Worm (Caenorhabditis elegans): ENCODE results near the gene lgc-6.

Gene lgc-6

DNA sequence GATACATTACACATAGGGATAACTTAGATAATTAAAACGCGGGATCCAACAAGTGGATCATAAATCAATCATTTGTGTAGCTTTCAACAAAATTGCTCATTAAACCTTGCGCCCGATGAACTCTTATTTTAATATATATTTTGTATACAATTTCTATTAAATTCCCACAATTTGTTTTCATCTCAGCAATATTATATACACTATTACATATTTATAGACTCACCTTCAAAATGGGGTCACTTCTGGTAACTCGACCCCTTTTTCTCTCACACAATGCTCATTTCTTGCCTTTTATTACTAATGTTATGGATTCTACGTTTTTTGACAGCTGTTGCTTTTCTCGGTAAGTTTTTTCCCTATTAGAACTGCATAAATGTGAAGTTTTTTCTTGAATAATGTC is at the start of gene lgc-6:
Gene lgc-6, plus strand, starts transcription at position 301 of the 400 bp plus-strand sequence.
- no peak for TF ChIP-seq jun-1 (tag; optimal IDR thresholded peaks at IDR 0.05)
- no peak for TF ChIP-seq mdl-1 (tag; optimal IDR thresholded peaks at IDR 0.05)

ce11 chrIV:8291232-8291631 is 48.5 kb upstream of the lgc-6 start, which contains the start of gene K07H8.2:
Gene K07H8.2 (plus strand): TSS chrIV:8291532.
- TF ChIP-seq zag-1 (tag; optimal IDR thresholded peaks at IDR 0.05) (no peak), nhr-67 (tag; optimal IDR thresholded peaks at IDR 0.05) (no peak), fkh-2 (tag; optimal IDR thresholded peaks at IDR 0.05) (no peak), ztf-11 (tag; optimal IDR thresholded peaks at IDR 0.05) (no peak), pqm-1 (tag; optimal IDR thresholded peaks at IDR 0.05) (no peak), skn-1 (tag; optimal IDR thresholded peaks at IDR 0.05) (no peak), nhr-28 (tag; optimal IDR thresholded peaks at IDR 0.05) (no peak)

DNA sequence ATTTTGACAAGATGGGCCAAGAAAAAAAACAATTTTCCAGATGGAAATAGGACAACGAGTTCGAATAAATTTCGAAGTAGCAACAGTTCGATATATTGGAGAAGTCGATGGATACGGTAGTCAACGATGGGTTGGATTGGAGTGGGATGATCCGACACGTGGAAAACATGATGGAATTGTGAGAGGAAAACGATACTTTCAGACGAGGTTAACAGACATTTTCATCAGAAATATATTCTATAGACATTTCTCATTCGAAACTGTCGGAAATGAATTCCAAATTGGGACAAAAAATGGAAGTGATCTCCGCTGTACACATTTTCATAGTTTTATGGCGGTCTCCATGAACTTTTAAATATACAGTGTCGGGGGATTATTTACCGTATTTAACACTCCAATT is 45.1 kb upstream of the lgc-6 start, which contains the start of gene tbce-1:
Gene tbce-1, plus strand, starts transcription at position 41 of the 400 bp plus-strand sequence.
- TF ChIP-seq ama-1 (optimal IDR thresholded peaks at IDR 0.05): peak; percentile 18
- TF ChIP-seq ZK546.5 (tag; optimal IDR thresholded peaks at IDR 0.05): no peak

ce11 chrIV:8297192-8297591 is 42.5 kb upstream of the lgc-6 start, which contains the start of gene nprl-3:
Gene nprl-3 (plus strand): TSS chrIV:8297492.
- no peak for TF ChIP-seq ceh-82 (tag; optimal IDR thresholded peaks at IDR 0.05)
- no peak for TF ChIP-seq egl-27 (tag; optimal IDR thresholded peaks at IDR 0.05)
- no peak for TF ChIP-seq jun-1 (tag; optimal IDR thresholded peaks at IDR 0.05)
- no peak for TF ChIP-seq lin-15B (tag; optimal IDR thresholded peaks at IDR 0.05)
- no peak for TF ChIP-seq skn-1 (tag; optimal IDR thresholded peaks at IDR 0.05)
- no peak for TF ChIP-seq mdl-1 (tag; optimal IDR thresholded peaks at IDR 0.05)
- TF ChIP-seq mml-1 (tag; optimal IDR thresholded peaks at IDR 0.05): no peak
- TF ChIP-seq zag-1 (tag; optimal IDR thresholded peaks at IDR 0.05): no peak
- no peak for TF ChIP-seq nhr-11 (tag; optimal IDR thresholded peaks at IDR 0.05)
- no peak for TF ChIP-seq unc-62 (GFP tag; optimal IDR thresholded peaks at IDR 0.05)
- TF ChIP-seq nhr-77 (tag; optimal IDR thresholded peaks at IDR 0.05): no peak
- no peak for TF ChIP-seq elt-2 (tag; optimal IDR thresholded peaks at IDR 0.05)
- no peak for TF ChIP-seq nhr-76 (tag; optimal IDR thresholded peaks at IDR 0.05)

- TF ChIP-seq nhr-23 (tag; optimal IDR thresholded peaks at IDR 0.05) (no peak), pqm-1 (tag; optimal IDR thresholded peaks at IDR 0.05) (no peak)
Observed at ce11 chrIV:8299636-8300035, 40.1 kb upstream of the lgc-6 start, which contains the start of gene F35H10.6. Gene F35H10.6 (plus strand): TSS chrIV:8299936.

ce11 chrIV:8300468-8300867 is 39.3 kb upstream of the lgc-6 start, which contains the start of gene F35H10.5:
Gene F35H10.5 (plus strand): TSS chrIV:8300768.
- no peak for TF ChIP-seq hmg-11 (tag; optimal IDR thresholded peaks at IDR 0.05)
- TF ChIP-seq lin-39 (tag; optimal IDR thresholded peaks at IDR 0.05): no peak
- TF ChIP-seq nhr-76 (tag; optimal IDR thresholded peaks at IDR 0.05): no peak
- TF ChIP-seq nhr-77 (tag; optimal IDR thresholded peaks at IDR 0.05): no peak
- no peak for TF ChIP-seq nfya-1 (tag; optimal IDR thresholded peaks at IDR 0.05; ENCODE audit: insufficient read depth)

DNA sequence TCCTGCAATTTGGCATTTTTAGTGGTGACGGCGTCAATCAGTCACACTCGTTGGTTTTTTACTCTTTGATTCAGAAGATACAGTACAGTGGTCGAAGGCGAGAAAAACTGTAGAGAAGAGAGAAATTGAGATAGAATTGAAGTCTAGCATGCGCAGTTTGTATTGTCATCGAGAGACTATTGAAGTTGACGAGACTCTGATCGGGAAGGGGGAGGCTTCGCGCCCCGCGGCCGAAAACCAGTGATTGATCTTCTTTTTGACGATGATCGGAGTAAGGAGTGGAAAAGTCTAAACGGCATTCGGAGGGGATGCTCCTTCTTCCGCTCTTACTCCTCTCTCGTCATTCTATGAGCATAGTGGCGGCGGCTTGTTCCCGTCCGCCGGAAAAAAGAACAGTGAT is 37.8 kb upstream of the lgc-6 start:
- TF ChIP-seq sea-2 (GFP tag; optimal IDR thresholded peaks at IDR 0.05) (no peak), nhr-43 (tag; optimal IDR thresholded peaks at IDR 0.05; ENCODE audit: poor library complexity, severe bottlenecking) (peak; percentile 10), nhr-23 (tag; optimal IDR thresholded peaks at IDR 0.05) (peak; percentile 16), mdl-1 (tag; optimal IDR thresholded peaks at IDR 0.05) (no peak), nhr-25 (tag; optimal IDR thresholded peaks at IDR 0.05) (peak; percentile 71), elt-3 (tag; optimal IDR thresholded peaks at IDR 0.05) (peak in 1 of 3 experiments; percentile 9), unc-39 (tag; optimal IDR thresholded peaks at IDR 0.05) (no peak)
